Worm (Caenorhabditis elegans) whole organism, midembryonic: Measurements from ENCODE around the gene clec-33.

Experiments
- T22C8.4 ChIP-seq: fragments of 200-800 bp; sonication (Bioruptor generic); IDR thresholded peaks from 2 replicates; pipeline ENCODE4 v1.3.6; 2022; ENCODE audit warnings: missing genetic modification characterization, missing compliant biosample characterization
- cog-1 ChIP-seq: sonication (generic microtip); optimal IDR thresholded peaks from 2 replicates; lab custom pipeline; 2016; ENCODE audit warnings: missing genetic modification characterization, missing compliant biosample characterization
- flt-1 ChIP-seq: fragments of 200-800 bp; sonication (Bioruptor generic); IDR thresholded peaks from 2 replicates; pipeline ENCODE4 v1.3.6; 2022; ENCODE audit warnings: missing genetic modification characterization, missing compliant biosample characterization
- klf-2 ChIP-seq: fragments of 200-800 bp; sonication (Bioruptor generic); conservative IDR thresholded peaks from 2 replicates; pipeline ENCODE4 v1.3.6; 2022; ENCODE audit warnings: missing genetic modification reagents, missing genetic modification characterization, missing compliant biosample characterization
- med-1 ChIP-seq: sonication (generic microtip); optimal IDR thresholded peaks from 2 replicates; lab custom pipeline; 2017; ENCODE audit warnings: missing genetic modification characterization, mild to moderate bottlenecking, missing compliant biosample characterization, antibody characterized with exemption, missing genetic modification reagents; ENCODE audit not compliant: insufficient read depth
- ref-1 ChIP-seq: fragments of 200-800 bp; sonication (Bioruptor generic); conservative IDR thresholded peaks from 2 replicates; pipeline ENCODE4 v1.3.6; 2022; ENCODE audit warnings: missing genetic modification reagents, missing genetic modification characterization, missing compliant biosample characterization
- tab-1 ChIP-seq: fragments of 200-800 bp; sonication (Bioruptor generic); IDR thresholded peaks from 2 replicates; pipeline ENCODE4 v1.3.6; 2022; ENCODE audit warnings: missing genetic modification characterization, missing compliant biosample characterization
- ztf-23 ChIP-seq: fragments of 200-800 bp; sonication (Bioruptor generic); IDR thresholded peaks from 2 replicates; pipeline ENCODE4 v1.3.6; 2022; ENCODE audit warnings: missing genetic modification reagents, missing genetic modification characterization, missing compliant biosample characterization
- ztf-29 ChIP-seq: fragments of 200-800 bp; sonication (Bioruptor generic); IDR thresholded peaks from 2 replicates; pipeline ENCODE4 v1.3.6; 2022; ENCODE audit warnings: missing genetic modification reagents, missing genetic modification characterization, missing compliant biosample characterization

Gene clec-33

DNA sequence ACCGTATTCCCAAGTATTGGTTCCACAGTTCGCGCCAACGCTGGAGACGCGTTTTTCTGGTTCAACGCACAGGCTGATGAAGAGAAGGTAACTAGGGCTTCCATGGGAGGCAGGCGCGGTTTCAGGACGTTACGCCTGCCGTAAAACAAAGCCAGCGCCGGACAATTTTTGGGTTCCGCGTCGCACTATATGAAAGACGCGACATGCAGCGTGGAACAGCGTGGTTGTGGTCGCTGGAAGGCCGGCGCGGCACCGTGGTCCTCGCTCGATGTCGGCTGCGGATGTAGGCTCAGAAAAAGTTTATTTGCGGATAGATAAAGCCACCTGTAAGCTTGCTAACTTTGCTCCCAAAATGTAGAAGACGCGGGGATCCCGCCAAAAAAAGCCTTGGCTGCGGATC is 31.2 kb downstream of the clec-33 start:
- no peak for TF ChIP-seq ref-1

- TF ChIP-seq ztf-29 (no peak), tab-1 (GFP tag; lab: Robert Waterston, UW) (no peak), T22C8.4 (no peak), ztf-23 (GFP tag; lab: Robert Waterston, UW) (no peak), cog-1 (no peak), klf-2 (GFP tag; lab: Robert Waterston, UW) (no peak), ref-1 (no peak), med-1 (GFP tag; lab: Kevin White, UChicago) (no peak), flt-1 (GFP tag; lab: Robert Waterston, UW) (no peak)
Observed at ce11 chrV:16836100-16836499, 33.5 kb downstream of the clec-33 start.

DNA sequence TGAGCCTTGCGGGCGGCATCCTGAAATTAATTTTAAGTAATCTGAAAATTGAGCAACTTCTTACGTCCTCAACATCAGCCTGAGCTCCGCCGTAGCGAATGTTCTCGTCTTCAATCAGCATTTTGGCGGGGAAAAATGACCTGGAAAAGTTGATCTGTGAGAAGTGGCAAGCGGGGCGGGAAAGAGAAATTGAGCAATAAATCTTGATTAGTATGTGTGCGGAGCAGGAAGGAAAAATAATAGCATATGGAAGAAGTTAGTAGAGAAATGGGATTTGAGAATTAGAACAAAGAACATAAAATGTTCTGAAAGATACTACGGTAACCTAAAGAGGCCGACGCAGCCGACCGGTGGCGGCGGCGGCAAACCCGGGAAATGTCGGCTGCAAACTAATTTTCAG is 34.7 kb downstream of the clec-33 start, which contains the start of gene tni-3:
tni-3 (minus strand) TSS at position 140 of the 400 bp plus-strand sequence.
- TF ChIP-seq ztf-29 = no peak
- no peak for TF ChIP-seq flt-1 (GFP tag; lab: Robert Waterston, UW)
- no peak for TF ChIP-seq klf-2 (GFP tag; lab: Robert Waterston, UW)
- TF ChIP-seq ref-1 = no peak

- TF ChIP-seq cog-1 (no peak), flt-1 (GFP tag; lab: Robert Waterston, UW) (no peak)
Observed at ce11 chrV:16833672-16834071, 36.0 kb downstream of the clec-33 start.

- no peak for TF ChIP-seq ztf-29
- TF ChIP-seq T22C8.4 = no peak
Observed at ce11 chrV:16832865-16833264, 36.8 kb downstream of the clec-33 start, which contains the start of gene phy-3. TSS of gene phy-3 (plus strand) at chrV:16833165.

ce11 chrV:16831921-16832320 is 37.7 kb downstream of the clec-33 start, which contains the start of gene srh-215:
TSS of gene srh-215 (minus strand) at chrV:16832021.
- no peak for TF ChIP-seq T22C8.4
- TF ChIP-seq tab-1 (GFP tag; lab: Robert Waterston, UW) = no peak
- no peak for TF ChIP-seq ref-1
- no peak for TF ChIP-seq ztf-29
- no peak for TF ChIP-seq med-1 (GFP tag; lab: Kevin White, UChicago)
- no peak for TF ChIP-seq flt-1 (GFP tag; lab: Robert Waterston, UW)
- TF ChIP-seq cog-1 = no peak
- no peak for TF ChIP-seq ztf-23 (GFP tag; lab: Robert Waterston, UW)
- no peak for TF ChIP-seq klf-2 (GFP tag; lab: Robert Waterston, UW)

- TF ChIP-seq cog-1 = no peak
- TF ChIP-seq ztf-29 = no peak
- TF ChIP-seq ref-1 = no peak
- TF ChIP-seq flt-1 (GFP tag; lab: Robert Waterston, UW) = no peak
- TF ChIP-seq T22C8.4 = no peak
- no peak for TF ChIP-seq med-1 (GFP tag; lab: Kevin White, UChicago)
Observed at ce11 chrV:16831310-16831709, 38.3 kb downstream of the clec-33 start.

DNA sequence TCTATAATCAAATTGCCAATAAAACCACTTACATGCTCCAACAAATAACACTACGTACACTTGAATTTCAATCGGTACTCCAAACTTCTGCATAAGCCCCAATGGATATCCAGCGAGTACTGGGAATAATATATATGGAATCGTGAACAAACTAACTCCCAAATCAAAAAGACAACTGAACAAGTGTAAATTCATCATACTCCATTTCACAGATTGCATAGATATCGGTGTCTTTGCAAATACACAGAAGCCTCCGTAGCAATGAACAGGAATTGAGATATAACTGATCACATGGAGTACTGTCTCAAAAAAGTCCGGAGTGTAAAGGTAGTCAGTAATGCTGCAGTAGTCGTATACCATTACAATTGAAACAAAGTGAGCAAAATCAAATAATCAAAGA is 40.2 kb downstream of the clec-33 start, which contains the start of gene srh-214:
srh-214 (minus strand) TSS at position 360 of the 400 bp plus-strand sequence.
- TF ChIP-seq tab-1 (GFP tag; lab: Robert Waterston, UW) (no peak), flt-1 (GFP tag; lab: Robert Waterston, UW) (no peak), T22C8.4 (no peak), cog-1 (no peak), ref-1 (no peak), klf-2 (GFP tag; lab: Robert Waterston, UW) (no peak), med-1 (GFP tag; lab: Kevin White, UChicago) (no peak), ztf-23 (GFP tag; lab: Robert Waterston, UW) (no peak), ztf-29 (no peak)

DNA sequence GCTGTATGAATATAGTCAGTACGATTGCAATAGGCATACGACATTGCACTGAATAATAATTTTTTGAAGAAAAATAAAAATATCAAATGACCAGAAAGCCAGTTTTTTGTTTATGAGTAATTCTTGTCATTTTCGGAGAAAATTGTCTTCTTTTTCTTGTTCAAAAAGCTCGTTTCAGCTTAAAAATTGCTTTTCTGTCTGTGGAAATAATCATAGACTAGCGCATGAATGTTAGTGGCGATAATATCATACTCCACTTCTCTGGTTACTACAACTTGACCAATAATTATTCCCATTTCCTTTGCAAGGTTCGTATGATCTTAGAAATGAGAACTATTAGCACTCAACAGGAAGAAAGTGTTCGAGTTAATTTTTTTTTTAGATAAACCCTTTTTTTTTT is 42.2 kb downstream of the clec-33 start, which contains the start of gene srh-216:
srh-216 (minus strand) TSS at position 101 of the 400 bp plus-strand sequence.
- TF ChIP-seq ztf-23 (GFP tag; lab: Robert Waterston, UW) (no peak), flt-1 (GFP tag; lab: Robert Waterston, UW) (no peak), ref-1 (no peak), klf-2 (GFP tag; lab: Robert Waterston, UW) (no peak), ztf-29 (no peak), med-1 (GFP tag; lab: Kevin White, UChicago) (no peak), T22C8.4 (no peak), tab-1 (GFP tag; lab: Robert Waterston, UW) (no peak), cog-1 (no peak)

DNA sequence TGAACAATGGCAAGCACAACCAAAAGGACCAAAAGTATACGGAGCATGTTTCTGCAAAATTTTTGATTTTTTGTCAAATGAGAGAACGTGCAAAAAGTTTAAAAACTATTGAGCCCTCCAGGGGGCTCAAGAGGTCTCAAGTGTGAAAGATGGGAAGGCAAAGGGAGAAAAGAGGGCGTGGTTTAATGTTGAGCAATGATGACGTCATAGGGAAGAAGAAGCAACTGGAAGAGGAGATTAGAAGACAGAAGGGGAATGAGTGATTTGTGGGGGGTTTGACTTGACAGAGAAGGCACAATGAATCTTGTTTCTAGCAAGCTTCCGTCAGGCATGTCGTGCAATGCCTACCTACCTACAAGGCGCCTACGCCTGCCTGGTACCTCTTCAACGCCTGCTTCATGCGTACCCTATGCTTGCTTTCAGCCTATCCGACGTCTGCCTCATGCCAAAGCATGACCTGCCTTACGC is 48.3 kb downstream of the clec-33 start, which contains the start of gene T20B3.14:
T20B3.14 (minus strand) TSS at position 51 of the 468 bp plus-strand sequence.
- TF ChIP-seq cog-1 (no peak), ref-1 (no peak), klf-2 (GFP tag; lab: Robert Waterston, UW) (no peak), ztf-23 (GFP tag; lab: Robert Waterston, UW) (no peak), flt-1 (GFP tag; lab: Robert Waterston, UW) (no peak), T22C8.4 (no peak), ztf-29 (no peak), med-1 (GFP tag; lab: Kevin White, UChicago) (no peak)
